Fruit fly (Drosophila melanogaster) whole organism, prepupa: ENCODE measurements around the gene Pzl.

ENCODE experiments used
- CG10669 ChIP-seq: fragments of 200-800 bp; sonication (Bioruptor generic); optimal IDR thresholded peaks from 3 replicates; lab custom pipeline; 2018; ENCODE audit warnings: missing biosample characterization, mild to moderate bottlenecking, missing genetic modification characterization, moderate library complexity
- CG32006 ChIP-seq: fragments of 200-800 bp; sonication (Bioruptor generic); optimal IDR thresholded peaks from 3 replicates; lab custom pipeline; 2017; ENCODE audit warnings: missing biosample characterization, mild to moderate bottlenecking, missing genetic modification characterization
- CG6808 ChIP-seq: fragments of 200-800 bp; sonication (Bioruptor generic); optimal IDR thresholded peaks from 3 replicates; lab custom pipeline; 2017; ENCODE audit warnings: missing biosample characterization, missing genetic modification characterization, mild to moderate bottlenecking, moderate library complexity, missing genetic modification reagents
- CG8119 ChIP-seq: fragments of 200-800 bp; sonication (Bioruptor generic); IDR thresholded peaks from 3 replicates; pipeline ENCODE4 v1.3.6; 2022; ENCODE audit warnings: missing biosample characterization, missing genetic modification characterization
- CG8632 ChIP-seq: fragments of 200-800 bp; sonication (Bioruptor generic); optimal IDR thresholded peaks from 3 replicates; lab custom pipeline; 2016; ENCODE audit warnings: missing biosample characterization, missing genetic modification characterization
- CG9139 ChIP-seq: fragments of 200-800 bp; sonication (Bioruptor generic); optimal IDR thresholded peaks from 3 replicates; lab custom pipeline; 2017; ENCODE audit warnings: missing biosample characterization, mild to moderate bottlenecking, missing genetic modification characterization
- Hr38 ChIP-seq: sonication (Bioruptor generic); optimal IDR thresholded peaks from 2 replicates; lab custom pipeline; 2016; ENCODE audit warnings: missing biosample characterization, missing genetic modification characterization
- Smox ChIP-seq: fragments of 200-800 bp; sonication (Bioruptor generic); optimal IDR thresholded peaks from 3 replicates; lab custom pipeline; 2016; ENCODE audit warnings: missing biosample characterization, missing genetic modification characterization
- dsx ChIP-seq: fragments of 200-800 bp; optimal IDR thresholded peaks from 3 replicates; lab custom pipeline; 2019; ENCODE audit warnings: missing biosample characterization, mild to moderate bottlenecking, missing genetic modification characterization, moderate library complexity; ENCODE audit not compliant: poor library complexity, severe bottlenecking
- eg ChIP-seq: fragments of 200-800 bp; sonication (Bioruptor generic); IDR thresholded peaks from 3 replicates; pipeline ENCODE4 v1.3.6; 2022; ENCODE audit warnings: missing biosample characterization, missing genetic modification characterization
- esn ChIP-seq: fragments of 200-800 bp; sonication (Bioruptor generic); optimal IDR thresholded peaks from 2 replicates; lab custom pipeline; 2016; ENCODE audit warnings: missing biosample characterization, mild to moderate bottlenecking, missing genetic modification characterization, moderate library complexity
- fd85E ChIP-seq: fragments of 200-800 bp; sonication (Bioruptor generic); optimal IDR thresholded peaks from 3 replicates; lab custom pipeline; 2016; ENCODE audit warnings: missing biosample characterization, missing genetic modification characterization
- pdm3 ChIP-seq: fragments of 200-800 bp; sonication (Bioruptor generic); optimal IDR thresholded peaks from 3 replicates; lab custom pipeline; 2016; ENCODE audit warnings: missing biosample characterization, missing genetic modification characterization
- ss ChIP-seq, 2 experiments: fragments of 200-800 bp; sonication (Bioruptor generic); optimal IDR thresholded peaks; 2 replicates in 1 of 2; 3 replicates in 1 of 2; lab custom pipeline; 2017 to 2018; ENCODE audit warnings: mild to moderate bottlenecking in 2 of 2, missing biosample characterization in 2 of 2, missing genetic modification characterization in 2 of 2, moderate library complexity in 1 of 2
- topi ChIP-seq: fragments of 200-800 bp; sonication (Bioruptor generic); optimal IDR thresholded peaks from 3 replicates; lab custom pipeline; 2016; ENCODE audit warnings: missing biosample characterization, missing genetic modification characterization
- vri ChIP-seq: fragments of 200-800 bp; sonication (Bioruptor generic); optimal IDR thresholded peaks from 3 replicates; lab custom pipeline; 2016; ENCODE audit warnings: missing biosample characterization, mild to moderate bottlenecking, missing genetic modification characterization

Gene Pzl

dm6 chr3R:3263482-3263881 lies at the start of gene Pzl:
TSS of gene Pzl (minus strand) at chr3R:3263582.
- TF ChIP-seq topi = no peak
- no peak for TF ChIP-seq Smox (GFP tag; lab: Kevin White, UChicago)
- TF ChIP-seq fd85E (GFP tag; lab: Kevin White, UChicago) = no peak
- TF ChIP-seq CG8632 (GFP tag; lab: Kevin White, UChicago) = no peak
- TF ChIP-seq dsx (GFP tag; lab: Kevin White, UChicago) = no peak
- TF ChIP-seq CG32006 = no peak
- TF ChIP-seq pdm3 (GFP tag; lab: Kevin White, UChicago) = no peak
- TF ChIP-seq Hr38 (GFP tag; lab: Kevin White, UChicago) = no peak
- TF ChIP-seq CG10669 (GFP tag; lab: Kevin White, UChicago) = no peak
- TF ChIP-seq CG8119 = no peak
- TF ChIP-seq esn (GFP tag; lab: Kevin White, UChicago) = no peak
- TF ChIP-seq vri (GFP tag; lab: Kevin White, UChicago) = no peak
- no peak for TF ChIP-seq ss (GFP tag; optimal IDR thresholded peaks at IDR 0.05; lab: Kevin White, UChicago)
- no peak for TF ChIP-seq CG9139 (GFP tag; lab: Kevin White, UChicago)
- TF ChIP-seq, all 60 proteins: peak for 0

- TF ChIP-seq CG6808 (GFP tag; lab: Kevin White, UChicago) = no peak
- no peak for TF ChIP-seq eg (GFP tag; lab: Robert Waterston, UW)
These were observed 404.9 kb downstream of the Pzl start for dm6 chr3R:2858463-2858862.
